Worm (Caenorhabditis elegans) whole organism, L2 larva: Measurements from ENCODE around the gene slc-25A18.2.

Source experiments
- R02D3.7 ChIP-seq: fragments of 150-350 bp; optimal IDR thresholded peaks from 2 replicates; lab custom pipeline; 2014; ENCODE audit warnings: missing biosample characterization, missing genetic modification characterization
- aly-2 ChIP-seq: fragments of 150-350 bp; optimal IDR thresholded peaks from 2 replicates; lab custom pipeline; 2014; ENCODE audit warnings: missing biosample characterization, missing genetic modification characterization
- blmp-1 ChIP-seq: sonication (generic microtip); optimal IDR thresholded peaks from 2 replicates; lab custom pipeline; 2017; ENCODE audit warnings: missing genetic modification characterization, mild to moderate bottlenecking, missing compliant biosample characterization, antibody characterized with exemption, moderate library complexity; ENCODE audit not compliant: insufficient read depth
- ceh-16 ChIP-seq: fragments of 150-350 bp; optimal IDR thresholded peaks from 2 replicates; lab custom pipeline; 2014; ENCODE audit warnings: missing biosample characterization, missing genetic modification characterization
- ceh-82 ChIP-seq: fragments of 150-350 bp; optimal IDR thresholded peaks from 2 replicates; lab custom pipeline; 2014; ENCODE audit warnings: missing biosample characterization, missing genetic modification characterization
- dmd-4 ChIP-seq: sonication (generic microtip); optimal IDR thresholded peaks from 2 replicates; lab custom pipeline; 2017; ENCODE audit warnings: missing biosample characterization, missing genetic modification characterization
- elt-1 ChIP-seq: fragments of 150-350 bp; optimal IDR thresholded peaks from 2 replicates; lab custom pipeline; 2014; ENCODE audit warnings: missing biosample characterization, missing genetic modification characterization
- elt-3 ChIP-seq: sonication (generic microtip); optimal IDR thresholded peaks from 2 replicates; lab custom pipeline; 2017; ENCODE audit warnings: missing biosample characterization, missing genetic modification characterization
- fos-1 ChIP-seq: fragments of 150-350 bp; optimal IDR thresholded peaks from 2 replicates; lab custom pipeline; 2014; ENCODE audit warnings: missing biosample characterization, missing genetic modification characterization
- lin-11 ChIP-seq: fragments of 150-350 bp; sonication (generic microtip); optimal IDR thresholded peaks from 2 replicates; lab custom pipeline; 2014; ENCODE audit warnings: missing biosample characterization, missing genetic modification characterization, inconsistent platforms, mixed read lengths
- lin-39 ChIP-seq: fragments of 150-350 bp; optimal IDR thresholded peaks from 2 replicates; lab custom pipeline; 2014; ENCODE audit warnings: missing biosample characterization, missing genetic modification reagents, missing genetic modification characterization
- lsy-2 ChIP-seq, 2 experiments: fragments of 150-350 bp in 1 of 2; sonication (generic microtip) in 1 of 2; optimal IDR thresholded peaks; 2 replicates each; lab custom pipeline; 2014 to 2017; ENCODE audit warnings: missing biosample characterization in 2 of 2, missing genetic modification characterization in 2 of 2
- mab-5 ChIP-seq: fragments of 150-350 bp; optimal IDR thresholded peaks from 2 replicates; lab custom pipeline; 2014; ENCODE audit warnings: missing biosample characterization, missing genetic modification characterization
- mbf-1 ChIP-seq: sonication (generic microtip); optimal IDR thresholded peaks from 2 replicates; lab custom pipeline; 2017; ENCODE audit warnings: missing biosample characterization, missing genetic modification characterization
- mdl-1 ChIP-seq, 2 experiments: fragments of 150-350 bp in 1 of 2; sonication (generic microtip) in 1 of 2; optimal IDR thresholded peaks; 2 replicates each; lab custom pipeline; 2017; ENCODE audit warnings: missing biosample characterization in 2 of 2, missing genetic modification characterization in 2 of 2
- nhr-11 ChIP-seq: fragments of 150-350 bp; optimal IDR thresholded peaks from 2 replicates; lab custom pipeline; 2014; ENCODE audit warnings: missing biosample characterization, missing genetic modification characterization
- nhr-21 ChIP-seq: fragments of 150-350 bp; optimal IDR thresholded peaks from 2 replicates; lab custom pipeline; 2014; ENCODE audit warnings: missing biosample characterization, missing genetic modification characterization
- nhr-23 ChIP-seq: fragments of 150-350 bp; optimal IDR thresholded peaks from 2 replicates; lab custom pipeline; 2014; ENCODE audit warnings: missing biosample characterization, missing genetic modification reagents, missing genetic modification characterization
- nhr-77 ChIP-seq: fragments of 150-350 bp; optimal IDR thresholded peaks from 2 replicates; lab custom pipeline; 2014; ENCODE audit warnings: missing biosample characterization, missing genetic modification characterization
- peb-1 ChIP-seq: fragments of 150-350 bp; optimal IDR thresholded peaks from 2 replicates; lab custom pipeline; 2014; ENCODE audit warnings: missing biosample characterization, missing genetic modification characterization
- sem-4 ChIP-seq: fragments of 150-350 bp; optimal IDR thresholded peaks from 2 replicates; lab custom pipeline; 2014; ENCODE audit warnings: missing biosample characterization, missing genetic modification reagents, missing genetic modification characterization
- sma-3 ChIP-seq: sonication (generic microtip); optimal IDR thresholded peaks from 2 replicates; lab custom pipeline; 2016; ENCODE audit warnings: missing genetic modification reagents, missing genetic modification characterization, missing compliant biosample characterization
- sma-9 ChIP-seq, 2 experiments: fragments of 150-350 bp in 1 of 2; sonication (generic microtip) in 1 of 2; optimal IDR thresholded peaks; 2 replicates each; lab custom pipeline; 2014 to 2016; ENCODE audit warnings: missing genetic modification characterization in 2 of 2, mild to moderate bottlenecking in 1 of 2, missing biosample characterization in 1 of 2, missing compliant biosample characterization in 1 of 2, missing genetic modification reagents in 1 of 2, moderate library complexity in 1 of 2
- snpc-4 ChIP-seq: fragments of 150-350 bp; optimal IDR thresholded peaks from 2 replicates; lab custom pipeline; 2014; ENCODE audit warnings: missing biosample characterization, missing genetic modification characterization
- unc-39 ChIP-seq: fragments of 150-350 bp; optimal IDR thresholded peaks from 2 replicates; lab custom pipeline; 2014; ENCODE audit warnings: missing biosample characterization, missing genetic modification characterization
- unc-55 ChIP-seq: fragments of 150-350 bp; sonication (generic microtip); optimal IDR thresholded peaks from 3 replicates; lab custom pipeline; 2014; ENCODE audit warnings: missing biosample characterization, missing genetic modification reagents, missing genetic modification characterization
- unc-62 ChIP-seq: fragments of 150-350 bp; optimal IDR thresholded peaks from 2 replicates; lab custom pipeline; 2014; ENCODE audit warnings: missing biosample characterization, missing genetic modification reagents, missing genetic modification characterization
- zag-1 ChIP-seq: fragments of 150-350 bp; optimal IDR thresholded peaks from 2 replicates; lab custom pipeline; 2014; ENCODE audit warnings: missing biosample characterization, missing genetic modification characterization
- ztf-1 ChIP-seq: fragments of 200-800 bp; sonication (Bioruptor generic); conservative IDR thresholded peaks from 2 replicates; pipeline ENCODE4 v1.3.6; 2022; ENCODE audit warnings: missing genetic modification characterization, missing compliant biosample characterization
- ztf-11 ChIP-seq: sonication (generic microtip); optimal IDR thresholded peaks from 2 replicates; lab custom pipeline; 2017; ENCODE audit warnings: missing biosample characterization, missing genetic modification characterization
- ztf-4 ChIP-seq: fragments of 150-350 bp; optimal IDR thresholded peaks from 2 replicates; lab custom pipeline; 2014; ENCODE audit warnings: missing biosample characterization, missing genetic modification characterization

The slc-25A18.2 gene

ce11 chrIV:7456225-7456624 is 18.6 kb upstream of the slc-25A18.2 start, which contains the start of gene F13B6.1:
F13B6.1 (plus strand) TSS chrIV:7456525.
- TF ChIP-seq unc-55 (no peak), peb-1 (no peak), unc-62 (GFP tag; lab: Kevin White, UChicago) (no peak), nhr-11 (tag; lab: Kevin White, UChicago) (no peak), ceh-16 (no peak), elt-1 (tag; lab: Kevin White, UChicago) (no peak), dmd-4 (tag; lab: Kevin White, UChicago) (no peak), sem-4 (tag; lab: Kevin White, UChicago) (no peak), lin-11 (tag; lab: Kevin White, UChicago) (no peak), ztf-1 (no peak), nhr-21 (no peak), blmp-1 (tag; lab: Kevin White, UChicago) (no peak), aly-2 (no peak), nhr-77 (tag; lab: Kevin White, UChicago) (no peak), unc-39 (tag; lab: Kevin White, UChicago) (no peak), sma-3 (GFP tag; lab: Kevin White, UChicago) (no peak), lin-39 (tag; lab: Kevin White, UChicago) (no peak)

- no peak for TF ChIP-seq nhr-23 (tag; lab: Kevin White, UChicago)
- TF ChIP-seq nhr-21: no peak
- peak; percentile 34 for TF ChIP-seq fos-1 (tag; lab: Kevin White, UChicago)
- TF ChIP-seq, all 48 proteins: peak for 1
Observed at ce11 chrIV:7460225-7460624, 14.6 kb upstream of the slc-25A18.2 start, which contains the start of gene F13B6.2. F13B6.2 (minus strand) TSS chrIV:7460325.

- TF ChIP-seq ceh-82 (no peak), ztf-11 (tag; lab: Kevin White, UChicago) (no peak), peb-1 (no peak), elt-3 (tag; lab: Kevin White, UChicago) (no peak), nhr-21 (no peak), snpc-4 (no peak), nhr-11 (tag; lab: Kevin White, UChicago) (no peak), R02D3.7 (tag; lab: Kevin White, UChicago) (no peak), mab-5 (tag; lab: Kevin White, UChicago) (no peak), nhr-23 (tag; lab: Kevin White, UChicago) (no peak), lin-39 (tag; lab: Kevin White, UChicago) (no peak), nhr-77 (tag; lab: Kevin White, UChicago) (no peak), mbf-1 (no peak), blmp-1 (tag; lab: Kevin White, UChicago) (no peak), dmd-4 (tag; lab: Kevin White, UChicago) (no peak), sma-9 (GFP tag; optimal IDR thresholded peaks at IDR 0.05; lab: Kevin White, UChicago) (no peak), sma-9 (tag; optimal IDR thresholded peaks at IDR 0.05; lab: Kevin White, UChicago) (no peak), fos-1 (tag; lab: Kevin White, UChicago) (no peak), lin-11 (tag; lab: Kevin White, UChicago) (no peak), zag-1 (tag; lab: Kevin White, UChicago) (no peak)
Observed at ce11 chrIV:7465857-7466256, 9.0 kb upstream of the slc-25A18.2 start, which contains the start of gene F13B6.3. F13B6.3 (minus strand) TSS chrIV:7465957.

ce11 chrIV:7467170-7467569 is 7.7 kb upstream of the slc-25A18.2 start:
- TF ChIP-seq fos-1 (tag; lab: Kevin White, UChicago): peak; percentile 12
- no peak for TF ChIP-seq ceh-82

ce11 chrIV:7468638-7469037 is 6.2 kb upstream of the slc-25A18.2 start:
- TF ChIP-seq lsy-2 (tag; optimal IDR thresholded peaks at IDR 0.05; lab: Kevin White, UChicago): no peak
- peak; percentile 62 for TF ChIP-seq fos-1 (tag; lab: Kevin White, UChicago)
- TF ChIP-seq elt-3 (tag; lab: Kevin White, UChicago): no peak
- TF ChIP-seq unc-39 (tag; lab: Kevin White, UChicago): no peak
- no peak for TF ChIP-seq mdl-1 (tag; optimal IDR thresholded peaks at IDR 0.05; lab: Kevin White, UChicago)
- no peak for TF ChIP-seq ztf-4 (tag; lab: Kevin White, UChicago)
- TF ChIP-seq, all 48 proteins: peak for 1
